Fruit fly (Drosophila melanogaster): ENCODE data around the gene vn.
A peak's percentile ranks its signal among the peaks of the same experiment; 100 is the strongest.

The vn gene

dm6 chr3L:5770113-5770798, 75.2 kb downstream of the vn start:
- no peak for TF ChIP-seq Sin3A (optimal IDR thresholded peaks at IDR 0.05)
- TF ChIP-seq ttk (optimal IDR thresholded peaks at IDR 0.05): peak; percentile 24

- TF ChIP-seq psq (optimal IDR thresholded peaks at IDR 0.05): peak; percentile 65
- no peak for TF ChIP-seq insv (optimal IDR thresholded peaks at IDR 0.05)
Observed at dm6 chr3L:5768532-5769497, 76.6 kb downstream of the vn start, which contains the start of the genes Ppat-Dpck and scny. Gene Ppat-Dpck, minus strand, starts transcription at chr3L:5768794. Gene scny, plus strand, starts transcription at chr3L:5769002.

- TF ChIP-seq Myc (optimal IDR thresholded peaks at IDR 0.05): no peak
Observed at dm6 chr3L:5765844-5766200, 79.6 kb downstream of the vn start, which contains the start of gene Txl. Gene Txl, plus strand, starts transcription at chr3L:5765846.

- no peak for TF ChIP-seq h (optimal IDR thresholded peaks at IDR 0.05)
- no peak for TF ChIP-seq Sin3A (optimal IDR thresholded peaks at IDR 0.05)
- no peak for TF ChIP-seq Myc (optimal IDR thresholded peaks at IDR 0.05)
- no peak for TF ChIP-seq psq (optimal IDR thresholded peaks at IDR 0.05)
- TF ChIP-seq ttk (optimal IDR thresholded peaks at IDR 0.05): no peak
- TF ChIP-seq insv (optimal IDR thresholded peaks at IDR 0.05): no peak
Observed at dm6 chr3L:5764922-5765843, 80.3 kb downstream of the vn start, which contains the start of gene CG10576. Gene CG10576, minus strand, starts transcription at chr3L:5765702.

Data from Kc167 (cell line).